Worm (Caenorhabditis elegans) whole organism, mixed stage, embryonic: ENCODE data around the gene clec-48.

ENCODE experiments used
- elt-3 ChIP-seq: fragments of 150-350 bp; optimal IDR thresholded peaks from 2 replicates; lab custom pipeline; 2014; ENCODE audit warnings: missing biosample characterization, missing genetic modification characterization
- flh-1 ChIP-seq: fragments of 200-800 bp; sonication (Bioruptor generic); optimal IDR thresholded peaks from 2 replicates; lab custom pipeline; 2018; ENCODE audit warnings: mild to moderate bottlenecking, missing genetic modification characterization, moderate library complexity, missing compliant biosample characterization
- lin-13 ChIP-seq: fragments of 150-350 bp; optimal IDR thresholded peaks from 2 replicates; lab custom pipeline; 2014; ENCODE audit warnings: missing biosample characterization, missing genetic modification characterization
- lsy-2 ChIP-seq: fragments of 150-350 bp; optimal IDR thresholded peaks from 2 replicates; lab custom pipeline; 2014; ENCODE audit warnings: missing biosample characterization, missing genetic modification characterization
- mab-5 ChIP-seq: fragments of 150-350 bp; optimal IDR thresholded peaks from 2 replicates; lab custom pipeline; 2014; ENCODE audit warnings: missing biosample characterization, missing genetic modification characterization
- mep-1 ChIP-seq: fragments of 150-350 bp; optimal IDR thresholded peaks from 2 replicates; lab custom pipeline; 2017; ENCODE audit warnings: missing biosample characterization, missing genetic modification reagents, missing genetic modification characterization, inconsistent platforms
- nhr-12 ChIP-seq: fragments of 150-350 bp; optimal IDR thresholded peaks from 2 replicates; lab custom pipeline; 2014; ENCODE audit warnings: missing biosample characterization, missing genetic modification characterization
- nhr-237 ChIP-seq: fragments of 150-350 bp; optimal IDR thresholded peaks from 2 replicates; lab custom pipeline; 2014; ENCODE audit warnings: missing biosample characterization, missing genetic modification characterization
- pha-4 ChIP-seq: fragments of 150-350 bp; optimal IDR thresholded peaks from 2 replicates; lab custom pipeline; 2018; ENCODE audit warnings: missing biosample characterization, missing genetic modification reagents, missing genetic modification characterization
- sem-2 ChIP-seq: fragments of 200-800 bp; sonication (Bioruptor generic); optimal IDR thresholded peaks from 2 replicates; lab custom pipeline; 2018; ENCODE audit warnings: mild to moderate bottlenecking, missing genetic modification characterization, missing compliant biosample characterization
- snpc-4 ChIP-seq: fragments of 150-350 bp; optimal IDR thresholded peaks from 2 replicates; lab custom pipeline; 2014; ENCODE audit warnings: missing biosample characterization, missing genetic modification characterization
- sptf-1 ChIP-seq: sonication (generic microtip); optimal IDR thresholded peaks from 2 replicates; lab custom pipeline; 2017; ENCODE audit warnings: mild to moderate bottlenecking, missing genetic modification characterization, moderate library complexity, missing compliant biosample characterization
- unc-39 ChIP-seq: fragments of 150-350 bp; optimal IDR thresholded peaks from 2 replicates; lab custom pipeline; 2014; ENCODE audit warnings: missing biosample characterization, missing genetic modification characterization
- unc-62 ChIP-seq: fragments of 150-350 bp; optimal IDR thresholded peaks from 2 replicates; lab custom pipeline; 2014; ENCODE audit warnings: missing biosample characterization, missing genetic modification reagents, missing genetic modification characterization

DNA sequence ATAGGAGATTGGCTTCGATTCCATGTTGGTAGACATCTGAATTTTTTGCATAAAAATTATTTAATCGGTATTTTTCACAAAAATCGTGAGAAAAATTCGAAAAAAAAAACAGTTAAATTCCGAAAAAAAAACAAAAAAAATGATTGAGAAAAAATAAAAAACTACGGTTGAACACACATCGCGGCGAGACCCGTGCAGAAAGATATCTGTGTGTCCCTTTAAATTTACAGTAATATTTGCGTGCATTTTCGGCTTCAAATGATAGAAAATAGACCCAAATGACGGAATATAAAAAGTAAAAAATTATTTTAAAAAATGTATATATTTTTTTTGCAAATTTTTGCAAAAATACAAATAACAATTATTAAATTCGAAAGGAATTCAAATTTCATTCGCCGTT lies 20.1 kb upstream of the clec-48 start:
- no peak for TF ChIP-seq mab-5
- no peak for TF ChIP-seq snpc-4 (tag; lab: Kevin White, UChicago)
- no peak for TF ChIP-seq lin-13
- no peak for TF ChIP-seq sptf-1 (tag; lab: Kevin White, UChicago)
- no peak for TF ChIP-seq pha-4 (tag; lab: Kevin White, UChicago)
- no peak for TF ChIP-seq unc-39 (tag; lab: Kevin White, UChicago)
- TF ChIP-seq unc-62 (GFP tag; lab: Kevin White, UChicago): no peak
- TF ChIP-seq flh-1 (GFP tag; lab: Kevin White, UChicago): no peak
- no peak for TF ChIP-seq lsy-2
- TF ChIP-seq nhr-12 (tag; lab: Kevin White, UChicago): no peak
- no peak for TF ChIP-seq nhr-237 (tag; lab: Kevin White, UChicago)
- TF ChIP-seq mep-1 (tag; lab: Kevin White, UChicago): no peak
- TF ChIP-seq sem-2 (GFP tag; lab: Kevin White, UChicago): no peak
- TF ChIP-seq elt-3 (tag; lab: Kevin White, UChicago): no peak
